Worm (Caenorhabditis elegans) whole organism, midembryonic: Measurements from ENCODE around the gene sre-44.

Source experiments
- flt-1 ChIP-seq: fragments of 200-800 bp; sonication (Bioruptor generic); IDR thresholded peaks from 2 replicates; pipeline ENCODE4 v1.3.6; 2022; ENCODE audit warnings: missing genetic modification characterization, missing compliant biosample characterization
- klf-2 ChIP-seq: fragments of 200-800 bp; sonication (Bioruptor generic); conservative IDR thresholded peaks from 2 replicates; pipeline ENCODE4 v1.3.6; 2022; ENCODE audit warnings: missing genetic modification reagents, missing genetic modification characterization, missing compliant biosample characterization
- ztf-29 ChIP-seq: fragments of 200-800 bp; sonication (Bioruptor generic); IDR thresholded peaks from 2 replicates; pipeline ENCODE4 v1.3.6; 2022; ENCODE audit warnings: missing genetic modification reagents, missing genetic modification characterization, missing compliant biosample characterization

DNA sequence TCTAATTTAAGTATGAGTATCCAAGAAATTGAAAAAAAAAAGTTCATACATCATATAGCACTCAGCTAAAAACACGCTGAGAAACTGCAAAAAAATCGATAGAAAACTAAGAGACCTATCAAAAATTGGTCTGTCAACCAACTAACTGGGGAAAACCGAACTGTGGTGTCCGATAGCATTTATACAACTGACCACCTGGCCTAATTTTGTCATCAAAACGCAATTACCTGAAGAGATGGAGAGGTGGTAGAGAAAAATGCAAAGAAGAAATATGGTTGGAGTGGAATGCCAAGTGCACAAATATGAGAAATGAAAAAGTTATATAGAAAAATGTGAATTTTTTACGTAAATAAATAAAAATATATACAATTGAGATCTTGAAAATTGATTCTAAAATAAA, 24.1 kb downstream of the sre-44 start, which contains the start of gene Y39G8B.1:
- TF ChIP-seq ztf-29 (GFP tag; lab: Robert Waterston, UW) (no peak), flt-1 (GFP tag; lab: Robert Waterston, UW) (no peak), klf-2 (GFP tag; lab: Robert Waterston, UW) (no peak)
